Worm (Caenorhabditis elegans): Measurements from ENCODE around the gene msp-53.

msp-53 gene

ce11 chrIV:5082900-5083530, 18.2 kb upstream of the msp-53 start, which contains the start of gene pygo-1:
Gene pygo-1 (plus strand): TSS chrIV:5083303.
- TF ChIP-seq nhr-129 (tag; optimal IDR thresholded peaks at IDR 0.05) (no peak), lin-13 (GFP tag; optimal IDR thresholded peaks at IDR 0.05) (no peak), unc-39 (tag; optimal IDR thresholded peaks at IDR 0.05) (no peak), blmp-1 (tag; optimal IDR thresholded peaks at IDR 0.05; ENCODE audit: insufficient read depth) (peak; percentile 45), Y55F3AM.14 (GFP tag; optimal IDR thresholded peaks at IDR 0.05) (no peak), nhr-12 (tag; optimal IDR thresholded peaks at IDR 0.05) (no peak), F13H6.1 (tag; optimal IDR thresholded peaks at IDR 0.05) (peak; percentile 6), unc-62 (GFP tag; optimal IDR thresholded peaks at IDR 0.05) (no peak), sem-4 (tag; optimal IDR thresholded peaks at IDR 0.05) (no peak), ztf-4 (tag; optimal IDR thresholded peaks at IDR 0.05) (no peak), skn-1 (tag; optimal IDR thresholded peaks at IDR 0.05) (no peak), fos-1 (tag; optimal IDR thresholded peaks at IDR 0.05) (peak; percentile 54), sma-9 (GFP tag; optimal IDR thresholded peaks at IDR 0.05) (peak; percentile 57), sma-9 (tag; optimal IDR thresholded peaks at IDR 0.05) (no peak), ztf-1 (GFP tag; conservative IDR thresholded peaks at IDR 0.05) (no peak)

ce11 chrIV:5081122-5081521, 16.3 kb upstream of the msp-53 start:
- TF ChIP-seq F13H6.1 (tag; optimal IDR thresholded peaks at IDR 0.05) (peak; percentile 33), unc-55 (GFP tag; optimal IDR thresholded peaks at IDR 0.05) (peak; percentile 25), zag-1 (tag; optimal IDR thresholded peaks at IDR 0.05) (peak; percentile 35), lsy-2 (tag; optimal IDR thresholded peaks at IDR 0.05) (no peak), Y55F3AM.14 (GFP tag; optimal IDR thresholded peaks at IDR 0.05) (peak; percentile 22), nhr-12 (tag; optimal IDR thresholded peaks at IDR 0.05) (no peak), nhr-129 (tag; optimal IDR thresholded peaks at IDR 0.05) (peak; percentile 9), C34F6.9 (tag; optimal IDR thresholded peaks at IDR 0.05) (peak; percentile 6)

- no peak for TF ChIP-seq R02D3.7 (tag; optimal IDR thresholded peaks at IDR 0.05)
- no peak for TF ChIP-seq skn-1 (tag; optimal IDR thresholded peaks at IDR 0.05)
- TF ChIP-seq nhr-25 (tag; optimal IDR thresholded peaks at IDR 0.05): no peak
- TF ChIP-seq unc-39 (tag; optimal IDR thresholded peaks at IDR 0.05): no peak
- no peak for TF ChIP-seq Y55F3AM.14 (GFP tag; optimal IDR thresholded peaks at IDR 0.05)
- no peak for TF ChIP-seq nhr-77 (tag; optimal IDR thresholded peaks at IDR 0.05)
- no peak for TF ChIP-seq ama-1 (optimal IDR thresholded peaks at IDR 0.05)
- TF ChIP-seq peb-1 (tag; optimal IDR thresholded peaks at IDR 0.05): no peak
- peak; percentile 39 for TF ChIP-seq C34F6.9 (tag; optimal IDR thresholded peaks at IDR 0.05)
- TF ChIP-seq lsy-2 (tag; optimal IDR thresholded peaks at IDR 0.05): peak in 1 of 2 experiments; percentile 48
- no peak for TF ChIP-seq dmd-4 (tag; optimal IDR thresholded peaks at IDR 0.05)
- no peak for TF ChIP-seq blmp-1 (tag; optimal IDR thresholded peaks at IDR 0.05; ENCODE audit: insufficient read depth)
- peak; percentile 39 for TF ChIP-seq sem-4 (tag; optimal IDR thresholded peaks at IDR 0.05)
- TF ChIP-seq egl-27 (tag; optimal IDR thresholded peaks at IDR 0.05): no peak
- no peak for TF ChIP-seq aly-2 (tag; optimal IDR thresholded peaks at IDR 0.05)
- TF ChIP-seq zag-1 (tag; optimal IDR thresholded peaks at IDR 0.05): peak; percentile 3
- no peak for TF ChIP-seq mab-5 (tag; optimal IDR thresholded peaks at IDR 0.05)
- no peak for TF ChIP-seq lin-11 (tag; optimal IDR thresholded peaks at IDR 0.05)
- no peak for TF ChIP-seq ztf-11 (tag; optimal IDR thresholded peaks at IDR 0.05)
- no peak for TF ChIP-seq elt-1 (tag; optimal IDR thresholded peaks at IDR 0.05)
- no peak for TF ChIP-seq nhr-10 (tag; optimal IDR thresholded peaks at IDR 0.05)
- TF ChIP-seq gmeb-1 (tag; optimal IDR thresholded peaks at IDR 0.05): no peak
- peak; percentile 22 for TF ChIP-seq crh-2 (tag; optimal IDR thresholded peaks at IDR 0.05)
- TF ChIP-seq F13H6.1 (tag; optimal IDR thresholded peaks at IDR 0.05): no peak
- TF ChIP-seq ceh-82 (tag; optimal IDR thresholded peaks at IDR 0.05): no peak
- no peak for TF ChIP-seq mbf-1 (tag; optimal IDR thresholded peaks at IDR 0.05)
- TF ChIP-seq mdl-1 (tag; optimal IDR thresholded peaks at IDR 0.05): no peak
- TF ChIP-seq lin-39 (tag; optimal IDR thresholded peaks at IDR 0.05): no peak
Measured at ce11 chrIV:5078846-5079245, 14.0 kb upstream of the msp-53 start.

ce11 chrIV:5077918-5078317, 13.1 kb upstream of the msp-53 start:
- TF ChIP-seq lin-39 (tag; optimal IDR thresholded peaks at IDR 0.05) (no peak), nhr-129 (tag; optimal IDR thresholded peaks at IDR 0.05) (peak; percentile 23), fos-1 (tag; optimal IDR thresholded peaks at IDR 0.05) (peak; percentile 52)

All from whole organism, L2 larva.